Fruit fly (Drosophila melanogaster) whole organism, embryonic: ENCODE data around the gene stg.
A peak's percentile ranks its signal among the peaks of the same experiment; 100 is the strongest.

Source experiments
- Awh ChIP-seq: fragments of 200-800 bp; sonication (Bioruptor generic); IDR thresholded peaks from 2 replicates; pipeline ENCODE4, ENCODE4 v1.3.6; 2022; ENCODE audit warnings: missing biosample characterization, missing genetic modification characterization
- Bteb2 ChIP-seq: fragments of 200-800 bp; sonication (Bioruptor generic); optimal IDR thresholded peaks from 2 replicates; lab custom pipeline; 2016; ENCODE audit warnings: missing biosample characterization, missing genetic modification characterization
- CG11093 ChIP-seq: fragments of 200-800 bp; sonication (Bioruptor generic); IDR thresholded peaks from 3 replicates; pipeline ENCODE4 v1.3.6; 2022; ENCODE audit warnings: missing biosample characterization, missing genetic modification characterization
- CG12744 ChIP-seq: fragments of 200-800 bp; sonication (Bioruptor generic); optimal IDR thresholded peaks from 2 replicates; lab custom pipeline; 2016; ENCODE audit warnings: missing biosample characterization, missing genetic modification characterization
- CG12769 ChIP-seq: fragments of 200-800 bp; sonication (Bioruptor generic); optimal IDR thresholded peaks from 2 replicates; lab custom pipeline; 2019; ENCODE audit warnings: missing biosample characterization, mild to moderate bottlenecking, missing genetic modification characterization, moderate library complexity
- CG14014 ChIP-seq: fragments of 200-800 bp; sonication (Bioruptor generic); IDR thresholded peaks from 2 replicates; pipeline ENCODE4 v1.3.6; 2022; ENCODE audit warnings: missing biosample characterization, missing genetic modification characterization
- CG1647 ChIP-seq: fragments of 200-800 bp; sonication (Bioruptor generic); optimal IDR thresholded peaks from 3 replicates; lab custom pipeline; 2016; ENCODE audit warnings: missing biosample characterization, missing genetic modification characterization
- CG17568 ChIP-seq: fragments of 200-800 bp; sonication (Bioruptor generic); optimal IDR thresholded peaks from 2 replicates; lab custom pipeline; 2018; ENCODE audit warnings: missing biosample characterization, mild to moderate bottlenecking, missing genetic modification characterization, moderate library complexity
- CG1832 ChIP-seq: fragments of 200-800 bp; sonication (Bioruptor generic); optimal IDR thresholded peaks from 2 replicates; lab custom pipeline; 2017; ENCODE audit warnings: missing biosample characterization, mild to moderate bottlenecking, missing genetic modification characterization, inconsistent platforms
- CG2889 ChIP-seq: fragments of 200-800 bp; sonication (Bioruptor generic); IDR thresholded peaks from 3 replicates; pipeline ENCODE4 v1.3.6; 2022; ENCODE audit warnings: missing biosample characterization, missing genetic modification characterization
- CG6175 ChIP-seq: fragments of 200-800 bp; sonication (Bioruptor generic); IDR thresholded peaks from 3 replicates; pipeline ENCODE4 v1.3.6; 2022; ENCODE audit warnings: missing biosample characterization, missing genetic modification characterization
- CG6765 ChIP-seq: fragments of 200-800 bp; sonication (Bioruptor generic); optimal IDR thresholded peaks from 3 replicates; lab custom pipeline; 2017; ENCODE audit warnings: missing biosample characterization, mild to moderate bottlenecking, missing genetic modification characterization
- CG7556 ChIP-seq: fragments of 200-800 bp; sonication (Bioruptor generic); optimal IDR thresholded peaks from 2 replicates; lab custom pipeline; 2017; ENCODE audit warnings: missing biosample characterization, mild to moderate bottlenecking, missing genetic modification characterization
- CG9727 ChIP-seq: fragments of 200-800 bp; sonication (Bioruptor generic); optimal IDR thresholded peaks from 3 replicates; lab custom pipeline; 2017; ENCODE audit warnings: missing biosample characterization, mild to moderate bottlenecking, missing genetic modification characterization
- CG9817 ChIP-seq: fragments of 200-800 bp; sonication (Bioruptor generic); optimal IDR thresholded peaks from 2 replicates; lab custom pipeline; 2018; ENCODE audit warnings: missing biosample characterization, mild to moderate bottlenecking, missing genetic modification characterization, moderate library complexity
- Doc3 ChIP-seq: fragments of 200-800 bp; sonication (Bioruptor generic); IDR thresholded peaks from 3 replicates; pipeline ENCODE4 v1.3.6; 2022; ENCODE audit warnings: missing biosample characterization, missing genetic modification characterization; ENCODE audit not compliant: partially characterized antibody
- E2f1 ChIP-seq: fragments of 200-800 bp; sonication (Bioruptor generic); IDR thresholded peaks from 2 replicates; pipeline ENCODE4 v1.3.6; 2022; ENCODE audit warnings: missing biosample characterization, missing genetic modification characterization
- Fer2 ChIP-seq: fragments of 200-800 bp; sonication (Bioruptor generic); optimal IDR thresholded peaks from 2 replicates; lab custom pipeline; 2018; ENCODE audit warnings: missing biosample characterization, mild to moderate bottlenecking, missing genetic modification characterization, moderate library complexity
- Fer3 ChIP-seq: fragments of 200-800 bp; sonication (Bioruptor generic); optimal IDR thresholded peaks from 2 replicates; lab custom pipeline; 2018; ENCODE audit warnings: missing biosample characterization, mild to moderate bottlenecking, missing genetic modification characterization, moderate library complexity
- H15 ChIP-seq: fragments of 200-800 bp; sonication (Bioruptor generic); IDR thresholded peaks from 3 replicates; pipeline ENCODE4 v1.3.6; 2022; ENCODE audit warnings: missing biosample characterization, missing genetic modification characterization
- HHEX ChIP-seq: fragments of 200-800 bp; sonication (Bioruptor generic); optimal IDR thresholded peaks from 3 replicates; lab custom pipeline; 2017; ENCODE audit warnings: missing biosample characterization, mild to moderate bottlenecking, missing genetic modification characterization, missing genetic modification reagents
- Hr51 ChIP-seq, 2 experiments: fragments of 200-800 bp; sonication (Bioruptor generic); optimal IDR thresholded peaks; 2 replicates in 1 of 2; 3 replicates in 1 of 2; lab custom pipeline; 2016 to 2018; ENCODE audit warnings: missing biosample characterization in 2 of 2, missing genetic modification characterization in 2 of 2, mild to moderate bottlenecking in 1 of 2, moderate library complexity in 1 of 2
- Hsf ChIP-seq: fragments of 200-800 bp; sonication (Bioruptor generic); optimal IDR thresholded peaks from 3 replicates; lab custom pipeline; 2016; ENCODE audit warnings: missing biosample characterization, missing genetic modification characterization
- Myb ChIP-seq: fragments of 200-800 bp; sonication (Bioruptor generic); optimal IDR thresholded peaks from 2 replicates; lab custom pipeline; 2016; ENCODE audit warnings: missing biosample characterization, missing genetic modification characterization
- Nf-YB ChIP-seq: fragments of 200-800 bp; sonication (Bioruptor generic); optimal IDR thresholded peaks from 3 replicates; lab custom pipeline; 2019; ENCODE audit warnings: missing biosample characterization, mild to moderate bottlenecking, missing genetic modification characterization, moderate library complexity
- Oli ChIP-seq: fragments of 200-800 bp; sonication (Bioruptor generic); optimal IDR thresholded peaks from 2 replicates; lab custom pipeline; 2018; ENCODE audit warnings: missing biosample characterization, mild to moderate bottlenecking, missing genetic modification characterization, moderate library complexity
- btn ChIP-seq: fragments of 200-800 bp; sonication (Bioruptor generic); optimal IDR thresholded peaks from 2 replicates; lab custom pipeline; 2016; ENCODE audit warnings: missing biosample characterization, missing genetic modification characterization
- cas ChIP-seq: fragments of 200-800 bp; sonication (Bioruptor generic); IDR thresholded peaks from 2 replicates; pipeline ENCODE4 v1.3.6; 2022; ENCODE audit warnings: missing biosample characterization, missing genetic modification characterization
- croc ChIP-seq: fragments of 200-800 bp; sonication (Bioruptor generic); conservative IDR thresholded peaks from 3 replicates; pipeline ENCODE4 v1.3.6; 2022; ENCODE audit warnings: missing biosample characterization, missing genetic modification characterization
- da ChIP-seq: fragments of 200-800 bp; sonication (Bioruptor generic); optimal IDR thresholded peaks from 2 replicates; lab custom pipeline; 2016; ENCODE audit warnings: missing biosample characterization, missing genetic modification characterization
- dmrt99B ChIP-seq: fragments of 200-800 bp; sonication (Bioruptor generic); optimal IDR thresholded peaks from 2 replicates; lab custom pipeline; 2018; ENCODE audit warnings: missing biosample characterization, mild to moderate bottlenecking, missing genetic modification characterization, moderate library complexity
- emc ChIP-seq: fragments of 200-800 bp; sonication (Bioruptor generic); optimal IDR thresholded peaks from 2 replicates; lab custom pipeline; 2016; ENCODE audit warnings: missing biosample characterization, missing genetic modification characterization
- eyg ChIP-seq: fragments of 200-800 bp; sonication (Bioruptor generic); optimal IDR thresholded peaks from 3 replicates; lab custom pipeline; 2016; ENCODE audit warnings: missing biosample characterization, missing genetic modification characterization
- fd102C ChIP-seq: fragments of 200-800 bp; sonication (Bioruptor generic); optimal IDR thresholded peaks from 2 replicates; lab custom pipeline; 2018; ENCODE audit warnings: missing biosample characterization, mild to moderate bottlenecking, missing genetic modification characterization, moderate library complexity
- ftz-f1 ChIP-seq: fragments of 200-800 bp; sonication (Bioruptor generic); optimal IDR thresholded peaks from 2 replicates; lab custom pipeline; 2016; ENCODE audit warnings: missing biosample characterization, missing genetic modification characterization
- gem ChIP-seq: fragments of 200-800 bp; sonication (Bioruptor generic); optimal IDR thresholded peaks from 2 replicates; lab custom pipeline; 2019; ENCODE audit warnings: missing biosample characterization, mild to moderate bottlenecking, missing genetic modification characterization, moderate library complexity
- jigr1 ChIP-seq: fragments of 200-800 bp; sonication (Bioruptor generic); IDR thresholded peaks from 3 replicates; pipeline ENCODE4 v1.3.6; 2022; ENCODE audit warnings: missing biosample characterization, missing genetic modification characterization
- jing ChIP-seq: fragments of 200-800 bp; sonication (Bioruptor generic); optimal IDR thresholded peaks from 2 replicates; lab custom pipeline; 2018; ENCODE audit warnings: missing biosample characterization, mild to moderate bottlenecking, missing genetic modification characterization
- kay ChIP-seq: fragments of 200-800 bp; sonication (Bioruptor generic); optimal IDR thresholded peaks from 2 replicates; lab custom pipeline; 2016; ENCODE audit warnings: missing biosample characterization, missing genetic modification characterization
- klu ChIP-seq: fragments of 200-800 bp; sonication (Bioruptor generic); IDR thresholded peaks from 2 replicates; pipeline ENCODE4 v1.3.6; 2022; ENCODE audit warnings: missing biosample characterization, missing genetic modification characterization
- lilli ChIP-seq: fragments of 200-800 bp; sonication (Bioruptor generic); optimal IDR thresholded peaks from 3 replicates; lab custom pipeline; 2016; ENCODE audit warnings: missing biosample characterization, missing genetic modification characterization
- pb ChIP-seq: fragments of 200-800 bp; sonication (Bioruptor generic); optimal IDR thresholded peaks from 3 replicates; lab custom pipeline; 2016; ENCODE audit warnings: missing biosample characterization, missing genetic modification characterization
- phol ChIP-seq: fragments of 200-800 bp; sonication (Bioruptor generic); optimal IDR thresholded peaks from 3 replicates; lab custom pipeline; 2018; ENCODE audit warnings: missing biosample characterization, mild to moderate bottlenecking, missing genetic modification characterization, moderate library complexity
- prd ChIP-seq, 3 experiments: fragments of >200 bp in 2 of 3; fragments of 200-800 bp in 1 of 3; sonication (Bioruptor generic) in 1 of 3; optimal IDR thresholded peaks in 2 of 3; IDR thresholded peaks in 1 of 3; 2 replicates in 2 of 3; 3 replicates in 1 of 3; pipeline versions ENCODE4 v1.3.6 to Lab custom; 2017 to 2022; ENCODE audit warnings: missing biosample characterization in 1 of 3, missing genetic modification characterization in 1 of 3
- slp2 ChIP-seq: fragments of 200-800 bp; sonication (Bioruptor generic); optimal IDR thresholded peaks from 2 replicates; lab custom pipeline; 2016; ENCODE audit warnings: missing biosample characterization, missing genetic modification characterization
- vvl ChIP-seq: fragments of 200-800 bp; sonication (Bioruptor generic); IDR thresholded peaks from 2 replicates; pipeline ENCODE4 v1.3.6; 2022; ENCODE audit warnings: missing biosample characterization, missing genetic modification characterization
- wek ChIP-seq: fragments of 200-800 bp; sonication (Bioruptor generic); optimal IDR thresholded peaks from 3 replicates; lab custom pipeline; 2018; ENCODE audit warnings: missing biosample characterization, mild to moderate bottlenecking, missing genetic modification characterization, moderate library complexity
- zf30C ChIP-seq: fragments of 200-800 bp; sonication (Bioruptor generic); optimal IDR thresholded peaks from 3 replicates; lab custom pipeline; 2018; ENCODE audit warnings: missing biosample characterization, mild to moderate bottlenecking, missing genetic modification characterization

stg gene

dm6 chr3R:29204612-29205480 is 50.8 kb downstream of the stg start (continued):
- TF ChIP-seq btn (GFP tag; lab: Kevin White, UChicago) (peak; percentile 69), H15 (GFP tag; lab: Robert Waterston, UW) (peak; percentile 70), emc (GFP tag; lab: Kevin White, UChicago) (no peak), da (GFP tag; lab: Kevin White, UChicago) (peak; percentile 43), Oli (tag; lab: Kevin White, UChicago) (peak; percentile 84), CG9727 (peak; percentile 62), phol (tag; lab: Kevin White, UChicago) (peak; percentile 87), Doc3 (GFP tag; lab: Robert Waterston, UW) (no peak), pb (peak; percentile 60), prd (optimal IDR thresholded peaks at IDR 0.05; lab: Kevin White, UChicago) (no peak), prd (GFP tag; IDR thresholded peaks at IDR 0.05; lab: Robert Waterston, UW) (peak; percentile 88), klu (GFP tag; lab: Robert Waterston, UW) (0 out of 2 replicates have a peak, but pooled peaks have one; percentile 7), Hsf (GFP tag; lab: Kevin White, UChicago) (peak; percentile 66), CG6765 (peak; percentile 13), CG14014 (0 out of 2 replicates have a peak, but pooled peaks have one; percentile 11), Awh (GFP tag; lab: Robert Waterston, UW) (peak; percentile 71; the same call in 1 of the 2 replicates), E2f1 (peak; percentile 77), jing (GFP tag; lab: Kevin White, UChicago) (peak; percentile 73), zf30C (GFP tag; lab: Kevin White, UChicago) (no peak), HHEX (GFP tag; lab: Kevin White, UChicago) (peak; percentile 70), cas (GFP tag; lab: Robert Waterston, UW) (no peak), wek (GFP tag; lab: Kevin White, UChicago) (peak; percentile 29), lilli (GFP tag; lab: Kevin White, UChicago) (peak; percentile 55), gem (tag; lab: Kevin White, UChicago) (peak; percentile 87), CG2889 (GFP tag; lab: Robert Waterston, UW) (no peak), CG12769 (tag; lab: Kevin White, UChicago) (peak; percentile 71), kay (GFP tag; lab: Kevin White, UChicago) (peak; percentile 52), Myb (peak; percentile 47), jigr1 (GFP tag; lab: Robert Waterston, UW) (peak; percentile 80; the same call in 2 of the 3 replicates), dmrt99B (peak; percentile 88), CG6175 (GFP tag; lab: Robert Waterston, UW) (no peak), CG11093 (GFP tag; lab: Robert Waterston, UW) (peak; percentile 79), CG17568 (peak; percentile 47), CG1647 (peak; percentile 53), CG7556 (GFP tag; lab: Kevin White, UChicago) (peak; percentile 72), vvl (peak; percentile 88), ftz-f1 (no peak), Hr51 (GFP tag; optimal IDR thresholded peaks at IDR 0.05; lab: Kevin White, UChicago) (peak; percentile 29 to 83), Fer3 (tag; lab: Kevin White, UChicago) (peak; percentile 46), fd102C (GFP tag; lab: Kevin White, UChicago) (no peak), CG9817 (peak; percentile 53), CG1832 (GFP tag; lab: Kevin White, UChicago) (no peak), eyg (peak; percentile 60), croc (GFP tag; lab: Robert Waterston, UW) (peak; percentile 78), CG12744 (GFP tag; lab: Kevin White, UChicago) (no peak), slp2 (GFP tag; lab: Kevin White, UChicago) (peak; percentile 55), Fer2 (peak; percentile 21), Nf-YB (GFP tag; lab: Kevin White, UChicago) (peak; percentile 46), Bteb2 (GFP tag; lab: Kevin White, UChicago) (peak; percentile 52)
